Worm (Caenorhabditis elegans): Measurements from ENCODE around the gene npr-24.

Gene npr-24

DNA sequence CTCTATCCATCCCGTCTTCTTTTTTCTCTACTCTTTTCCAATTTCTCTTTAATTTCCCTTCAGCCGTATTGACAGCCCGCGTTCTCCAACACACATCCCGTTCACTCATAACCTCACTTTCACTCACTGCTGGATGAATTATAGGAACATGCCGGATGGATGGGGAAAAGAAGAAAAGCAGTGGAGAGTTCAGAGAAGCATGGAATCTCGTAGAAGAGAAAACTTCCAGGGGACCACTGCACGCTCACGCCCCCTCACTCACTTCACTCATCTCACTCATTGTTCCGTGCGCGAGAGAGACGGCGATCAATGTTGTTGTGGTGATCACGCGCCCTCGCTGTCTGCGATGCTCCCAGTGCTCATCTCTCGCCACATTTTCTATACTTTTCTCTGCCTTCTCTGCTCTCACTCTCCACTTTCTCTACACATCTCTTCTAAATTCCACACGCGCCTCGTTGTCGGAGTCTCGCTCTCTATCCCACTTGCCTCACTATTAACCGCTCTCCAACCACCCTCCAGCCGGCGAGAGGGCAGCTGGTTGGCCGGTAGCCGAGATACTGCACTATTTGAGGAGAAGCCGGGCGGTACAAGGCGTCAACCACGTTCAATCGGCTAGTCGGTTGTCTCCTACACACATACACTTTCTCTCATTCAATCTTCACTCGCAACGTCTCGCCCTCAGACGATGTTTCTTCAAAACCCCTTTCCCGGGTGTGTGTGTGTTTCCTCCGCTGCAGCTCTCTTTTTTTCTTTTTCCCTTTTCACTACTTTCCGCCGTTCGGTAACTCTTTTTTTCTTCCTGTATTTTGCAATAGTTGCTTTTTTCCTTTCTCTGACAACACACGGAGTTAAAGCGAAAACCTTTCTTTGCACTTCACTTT, 6.7 kb downstream of the npr-24 start (continued):
- TF ChIP-seq lim-7 (GFP tag; IDR thresholded peaks at IDR 0.05): no peak; the same call in 1 of the 2 replicates
- no peak for TF ChIP-seq nhr-77 (tag; optimal IDR thresholded peaks at IDR 0.05)
- peak; percentile 44 for TF ChIP-seq dpl-1 (GFP tag; optimal IDR thresholded peaks at IDR 0.05)
- TF ChIP-seq snpc-4 (tag; optimal IDR thresholded peaks at IDR 0.05): no peak
- peak; percentile 87 for TF ChIP-seq mep-1 (tag; optimal IDR thresholded peaks at IDR 0.05)
- TF ChIP-seq nhr-11 (tag; optimal IDR thresholded peaks at IDR 0.05): peak; percentile 74
- peak; percentile 57 for TF ChIP-seq F10B5.3 (tag; optimal IDR thresholded peaks at IDR 0.05)
- TF ChIP-seq madf-5 (GFP tag; IDR thresholded peaks at IDR 0.05): 0 out of 4 replicates have a peak, but pooled peaks of 1 of the 2 experiments have one; percentile 6
- peak; percentile 83 for TF ChIP-seq dve-1 (tag; optimal IDR thresholded peaks at IDR 0.05; ENCODE audit: insufficient read depth)
- peak; percentile 60; the same call in 1 of the 2 replicates for TF ChIP-seq pha-4 (GFP tag; IDR thresholded peaks at IDR 0.05)
- peak; percentile 80 for TF ChIP-seq pha-4 (tag; optimal IDR thresholded peaks at IDR 0.05)
- no peak for TF ChIP-seq nhr-237 (tag; optimal IDR thresholded peaks at IDR 0.05)
- TF ChIP-seq F44E2.7 (GFP tag; IDR thresholded peaks at IDR 0.05): no peak
- TF ChIP-seq ceh-20 (GFP tag; IDR thresholded peaks at IDR 0.05): peak; percentile 79
- peak; percentile 44 for TF ChIP-seq mes-2 (tag; optimal IDR thresholded peaks at IDR 0.05; ENCODE audit: poor library complexity, severe bottlenecking)
- TF ChIP-seq D1046.2 (GFP tag; IDR thresholded peaks at IDR 0.05): 0 out of 2 replicates have a peak, but pooled peaks have one; percentile 59
- no peak for TF ChIP-seq lin-39 (tag; optimal IDR thresholded peaks at IDR 0.05)
- TF ChIP-seq zag-1 (tag; optimal IDR thresholded peaks at IDR 0.05): peak; percentile 14
- no peak for TF ChIP-seq dmd-9 (GFP tag; IDR thresholded peaks at IDR 0.05)
- no peak for TF ChIP-seq ztf-11 (tag; optimal IDR thresholded peaks at IDR 0.05)
- TF ChIP-seq lin-38 (GFP tag; IDR thresholded peaks at IDR 0.05): peak; percentile 41
- peak; percentile 27 for TF ChIP-seq nhr-10 (tag; optimal IDR thresholded peaks at IDR 0.05)
- TF ChIP-seq ctbp-1 (GFP tag; IDR thresholded peaks at IDR 0.05): peak; percentile 92
- no peak for TF ChIP-seq Y75B8A.6 (GFP tag; IDR thresholded peaks at IDR 0.05)
- TF ChIP-seq mxl-2 (GFP tag; conservative IDR thresholded peaks at IDR 0.05): no peak
- TF ChIP-seq zfp-3 (GFP tag; conservative IDR thresholded peaks at IDR 0.05): no peak
- peak; percentile 79; the same call in 1 of the 2 replicates for TF ChIP-seq tra-1 (GFP tag; IDR thresholded peaks at IDR 0.05)
- no peak for TF ChIP-seq nhr-111 (GFP tag; optimal IDR thresholded peaks at IDR 0.05)
- TF ChIP-seq Y5F2A.4 (GFP tag; optimal IDR thresholded peaks at IDR 0.05): no peak
- no peak for TF ChIP-seq skn-1 (tag; optimal IDR thresholded peaks at IDR 0.05)
- no peak for TF ChIP-seq tag-97 (GFP tag; IDR thresholded peaks at IDR 0.05)
- peak; percentile 94 for TF ChIP-seq hlh-30 (tag; optimal IDR thresholded peaks at IDR 0.05; ENCODE audit: insufficient read depth)
- TF ChIP-seq cey-2 (tag; optimal IDR thresholded peaks at IDR 0.05; ENCODE audit: borderline replicate concordance, insufficient read depth): no peak
- no peak for TF ChIP-seq nhr-25 (tag; optimal IDR thresholded peaks at IDR 0.05; ENCODE audit: borderline replicate concordance, insufficient read depth)
- TF ChIP-seq mdl-1 (tag; optimal IDR thresholded peaks at IDR 0.05): peak; percentile 80 to 90
- no peak for TF ChIP-seq ceh-62 (tag; optimal IDR thresholded peaks at IDR 0.05)
- peak; percentile 54 to 93 for TF ChIP-seq daf-16 (GFP tag; optimal IDR thresholded peaks at IDR 0.05)
- peak; percentile 78 for TF ChIP-seq daf-16 (tag; optimal IDR thresholded peaks at IDR 0.05)
- TF ChIP-seq zip-11 (GFP tag; IDR thresholded peaks at IDR 0.05): no peak
- TF ChIP-seq nhr-41 (GFP tag; IDR thresholded peaks at IDR 0.05): no peak; the same call in 1 of the 2 replicates
- TF ChIP-seq ceh-28 (tag; optimal IDR thresholded peaks at IDR 0.05): peak; percentile 66
- TF ChIP-seq mdt-29 (GFP tag; IDR thresholded peaks at IDR 0.05): peak; percentile 82
- no peak for TF ChIP-seq fos-1 (tag; optimal IDR thresholded peaks at IDR 0.05)
- TF ChIP-seq aly-2 (tag; optimal IDR thresholded peaks at IDR 0.05): no peak
- peak; percentile 21 for TF ChIP-seq duxl-1 (tag; optimal IDR thresholded peaks at IDR 0.05; ENCODE audit: poor library complexity)
- peak; percentile 86 for TF ChIP-seq spr-1 (tag; optimal IDR thresholded peaks at IDR 0.05)
- no peak for TF ChIP-seq lin-13 (GFP tag; optimal IDR thresholded peaks at IDR 0.05)
- no peak for TF ChIP-seq lin-29 (GFP tag; IDR thresholded peaks at IDR 0.05)
- peak; percentile 66 to 82 for TF ChIP-seq hif-1 (tag; optimal IDR thresholded peaks at IDR 0.05)

Data from whole organism, L4 larva.